Worm (Caenorhabditis elegans) whole organism, dauer: ENCODE results near the gene alfa-1.

Source experiments
- unc-62 ChIP-seq: sonication (generic microtip); optimal IDR thresholded peaks from 2 replicates; lab custom pipeline; 2017; ENCODE audit warnings: missing biosample characterization, missing genetic modification reagents, missing genetic modification characterization

alfa-1 gene

DNA sequence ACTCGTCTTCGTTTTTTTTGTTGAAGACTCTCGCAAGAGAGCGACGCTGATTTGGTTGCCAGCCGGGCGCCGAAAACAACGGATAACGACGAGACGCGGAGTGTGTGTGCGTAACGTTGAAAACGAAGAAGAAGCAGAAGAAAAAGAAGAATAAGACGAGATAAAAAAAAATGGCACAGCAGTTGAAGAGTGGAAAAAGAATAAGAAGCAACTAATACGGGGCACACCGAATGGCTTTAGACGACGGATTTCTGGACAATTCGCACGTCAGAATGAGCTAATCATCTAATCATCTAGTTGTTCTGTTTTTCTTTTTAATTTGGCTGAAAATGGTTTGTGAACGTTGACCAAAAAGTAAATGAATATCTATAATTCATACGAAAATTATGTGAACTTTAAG is 25.4 kb downstream of the alfa-1 start:
- TF ChIP-seq unc-62 (GFP tag; lab: Kevin White, UChicago), result no peak

DNA sequence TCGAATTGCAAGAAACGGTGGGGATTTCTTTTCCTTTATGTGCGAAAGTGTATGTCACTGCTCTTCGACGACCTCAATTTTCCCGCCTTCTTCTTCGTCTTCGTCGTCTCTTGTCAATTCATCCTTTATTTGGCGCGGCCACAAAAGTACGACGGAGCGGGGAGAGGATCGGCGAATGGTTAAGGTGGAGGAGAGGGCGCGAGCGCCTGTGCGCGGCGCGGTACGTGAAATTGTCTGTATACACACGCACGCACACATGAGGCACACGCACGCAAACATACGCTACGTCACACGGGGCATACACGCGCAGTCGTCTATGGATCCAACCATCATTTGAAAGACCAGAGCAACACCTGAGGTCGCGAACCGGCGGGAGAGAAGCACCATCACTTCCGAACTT is 27.0 kb downstream of the alfa-1 start:
- TF ChIP-seq unc-62 (GFP tag; lab: Kevin White, UChicago), result no peak

DNA sequence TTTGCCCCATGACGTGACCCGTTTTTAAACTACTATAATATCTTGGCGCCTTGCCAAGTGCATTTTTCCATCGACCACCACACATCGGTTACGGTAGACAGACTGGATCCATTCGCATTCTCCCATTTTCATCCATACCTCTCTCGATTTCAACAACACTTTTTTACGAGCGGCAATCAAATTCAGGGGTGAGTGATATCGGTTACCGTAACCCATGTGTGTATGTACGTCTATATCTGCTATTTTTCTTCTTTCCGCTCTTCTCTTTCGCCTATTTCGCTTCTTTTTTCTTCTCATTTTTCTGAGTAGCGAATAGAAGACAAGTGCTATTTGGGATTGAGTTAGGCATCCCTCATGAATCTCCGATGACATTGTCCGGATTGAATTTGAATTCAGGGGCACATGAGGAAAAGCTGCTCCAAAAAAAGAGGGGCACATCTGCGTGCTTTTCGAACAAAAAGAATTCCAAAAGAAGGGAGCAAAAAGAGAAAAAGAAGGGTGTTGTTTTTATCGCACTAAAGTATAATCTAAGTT is 30.6 kb downstream of the alfa-1 start:
- TF ChIP-seq unc-62 (GFP tag; lab: Kevin White, UChicago), result no peak

DNA sequence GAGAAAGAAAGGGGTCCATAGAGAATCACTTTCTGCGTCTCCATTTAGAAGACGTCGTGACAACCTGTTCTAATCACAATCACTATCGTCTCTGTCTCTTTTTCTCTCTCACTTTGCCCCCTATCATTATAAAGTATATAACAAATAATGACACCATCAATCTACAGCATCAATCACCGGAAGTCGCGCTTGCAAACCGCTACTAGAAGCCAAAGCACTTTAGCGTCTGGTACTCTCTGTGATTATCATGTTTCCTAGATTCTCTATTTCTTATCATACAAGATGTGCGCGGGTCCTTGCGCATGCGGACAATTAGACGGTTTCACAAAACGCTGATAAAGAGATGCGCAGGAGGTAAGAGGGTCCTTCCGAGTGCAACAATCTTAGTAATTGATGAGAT is 31.2 kb downstream of the alfa-1 start:
- TF ChIP-seq unc-62 (GFP tag; lab: Kevin White, UChicago), result no peak

DNA sequence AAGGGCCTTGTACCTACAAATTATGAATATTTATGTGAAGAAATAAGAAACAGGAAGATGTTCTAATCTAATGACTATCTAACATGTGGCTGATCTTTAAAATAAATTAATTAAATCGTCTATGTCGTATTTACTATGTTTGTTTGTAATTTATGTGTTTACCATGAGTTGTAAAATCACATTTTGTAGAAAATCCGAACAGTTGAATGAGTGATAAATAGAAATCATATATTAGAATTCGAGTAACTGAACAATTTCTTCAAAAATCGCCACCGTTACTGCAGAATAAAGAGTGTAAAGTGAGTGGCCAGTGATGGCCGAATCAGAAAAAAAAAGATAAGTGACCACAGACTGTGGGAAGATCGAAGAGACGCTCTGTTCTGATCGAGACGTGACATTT is 32.3 kb downstream of the alfa-1 start:
- TF ChIP-seq unc-62 (GFP tag; lab: Kevin White, UChicago), result no peak

DNA sequence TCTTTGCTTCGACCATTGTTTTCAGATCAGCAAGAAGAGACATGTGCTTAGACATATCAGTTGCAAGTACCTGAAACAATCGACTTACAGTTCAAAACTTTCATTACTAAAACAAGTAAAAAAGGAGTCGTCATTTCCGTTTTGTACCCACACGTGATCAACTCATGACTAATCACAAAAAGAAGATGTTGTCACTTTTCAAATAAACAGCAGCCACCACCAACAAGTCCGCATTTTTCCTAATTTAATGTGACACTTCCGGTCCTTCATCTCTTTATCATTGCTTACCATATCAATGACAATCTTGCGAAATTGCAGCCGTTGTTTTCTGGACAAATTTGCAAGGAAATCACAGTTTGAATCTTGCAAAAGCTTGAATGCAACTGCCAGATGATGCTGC is 33.7 kb downstream of the alfa-1 start:
- TF ChIP-seq unc-62 (GFP tag; lab: Kevin White, UChicago), result no peak

DNA sequence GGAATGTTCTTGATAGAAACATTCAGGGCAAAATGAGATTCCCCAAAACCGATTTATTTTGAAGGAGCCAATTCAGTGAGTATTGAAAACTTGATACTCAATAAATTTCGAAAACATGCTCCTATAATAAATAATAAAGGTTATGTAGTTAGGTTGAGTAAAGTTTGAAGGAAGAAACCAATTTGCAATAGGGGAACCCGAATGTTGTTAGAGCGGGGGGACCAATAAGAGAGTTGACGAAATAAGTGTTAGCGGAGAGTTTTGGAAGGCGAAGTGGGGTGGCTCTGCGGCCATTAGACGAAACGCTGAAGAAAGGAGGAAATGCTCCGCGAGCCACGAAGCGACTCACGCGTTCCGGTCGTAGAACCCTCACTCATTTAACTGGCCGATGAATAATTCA is 37.3 kb downstream of the alfa-1 start:
- TF ChIP-seq unc-62 (GFP tag; lab: Kevin White, UChicago), result no peak

DNA sequence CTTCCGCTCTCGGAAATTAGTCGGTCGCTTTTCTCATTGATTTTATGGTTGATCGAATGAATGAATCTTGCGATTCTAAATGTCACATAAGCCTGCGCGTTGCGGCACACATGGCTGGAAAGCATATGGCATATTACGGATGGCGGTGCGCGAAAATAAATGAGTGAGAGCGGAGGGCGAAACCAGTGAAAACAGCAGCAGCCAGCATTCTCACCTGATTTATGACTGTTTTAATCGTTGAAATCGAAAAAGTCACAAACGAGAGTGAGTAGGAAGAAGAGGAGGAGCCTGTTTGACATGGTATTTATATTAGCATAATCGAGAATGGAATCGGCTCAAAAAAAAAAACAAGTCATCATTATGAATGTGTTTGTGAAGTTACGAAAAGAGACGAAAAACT is 38.0 kb downstream of the alfa-1 start:
- TF ChIP-seq unc-62 (GFP tag; lab: Kevin White, UChicago), result no peak

DNA sequence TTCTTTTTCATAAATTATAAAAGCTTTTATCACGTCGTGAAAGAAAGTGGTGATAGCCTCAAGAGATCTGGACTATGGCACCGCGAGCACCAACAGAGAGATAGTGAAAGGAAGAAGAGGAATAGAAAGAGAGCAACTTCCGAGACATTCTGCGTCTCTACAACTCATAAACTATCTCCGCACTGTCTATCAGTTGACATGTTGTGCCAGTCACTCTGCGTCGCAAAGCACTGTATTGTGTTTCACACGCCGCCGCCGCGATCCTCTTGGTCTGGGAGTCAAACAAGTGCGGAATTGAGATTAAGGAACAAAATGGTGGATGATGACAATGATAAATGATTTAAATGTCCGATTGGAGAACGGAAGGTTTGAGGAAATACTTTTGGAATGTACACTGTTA is 38.9 kb downstream of the alfa-1 start:
- TF ChIP-seq unc-62 (GFP tag; lab: Kevin White, UChicago), result no peak

DNA sequence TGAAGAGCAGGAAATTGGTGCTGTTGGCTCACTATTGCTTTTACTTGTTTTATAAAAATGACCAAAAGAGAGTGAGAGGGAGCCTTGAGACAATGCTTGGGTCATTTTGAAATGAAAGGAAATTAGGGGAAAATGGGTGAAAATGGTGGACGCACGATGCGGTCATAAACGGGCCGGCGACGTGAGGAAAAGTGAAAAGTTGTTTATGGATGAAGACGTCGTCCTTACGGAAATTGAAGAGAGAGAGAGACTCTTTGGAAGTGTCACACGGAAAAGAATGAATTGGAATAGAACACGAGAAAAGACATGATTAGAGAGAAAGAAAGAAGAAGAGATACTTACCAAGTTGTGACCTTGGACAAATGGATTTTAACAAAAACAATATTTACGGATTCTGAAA is 40.8 kb downstream of the alfa-1 start:
- no peak for TF ChIP-seq unc-62 (GFP tag; lab: Kevin White, UChicago)

DNA sequence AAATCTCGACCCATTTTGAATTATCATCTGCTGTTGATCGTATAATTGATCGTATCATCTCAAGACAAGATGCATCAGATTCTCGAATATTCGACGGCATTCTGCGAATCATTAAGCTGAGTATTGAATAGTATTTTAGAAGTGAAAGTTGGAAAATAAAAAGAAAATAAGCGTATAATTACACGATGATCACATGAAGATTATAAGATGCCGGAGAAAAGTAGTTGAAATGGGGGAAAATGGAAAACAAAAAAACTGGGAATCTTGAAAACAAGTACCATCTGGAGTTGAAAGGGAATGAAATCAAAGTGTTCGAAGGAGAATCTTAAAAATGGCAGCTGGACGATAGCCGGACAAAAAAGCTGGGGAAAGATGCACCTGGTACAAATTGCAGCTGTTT is 41.9 kb downstream of the alfa-1 start, which contains the start of gene R07G3.8:
Gene R07G3.8 (minus strand): TSS at position 101 of the 400 bp plus-strand sequence.
- no peak for TF ChIP-seq unc-62 (GFP tag; lab: Kevin White, UChicago)

DNA sequence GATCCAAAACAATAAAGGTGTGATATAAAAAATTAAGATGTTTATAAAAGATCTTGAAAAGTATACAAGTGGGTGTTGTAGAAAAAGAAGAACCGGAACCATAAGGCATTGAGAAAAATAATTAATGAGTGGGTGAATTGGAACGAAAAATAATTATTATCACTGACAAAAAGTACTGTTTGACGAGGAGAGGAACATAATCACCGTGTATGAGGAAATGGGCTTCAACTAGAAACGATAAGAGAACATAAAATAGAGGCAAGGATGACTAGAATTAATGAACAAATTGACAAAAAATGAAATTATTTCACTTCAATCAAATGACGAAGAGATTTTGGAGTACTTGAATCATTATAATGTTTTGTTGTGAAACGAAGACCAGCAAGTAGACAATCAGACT is 44.1 kb downstream of the alfa-1 start:
- TF ChIP-seq unc-62 (GFP tag; lab: Kevin White, UChicago), result no peak

DNA sequence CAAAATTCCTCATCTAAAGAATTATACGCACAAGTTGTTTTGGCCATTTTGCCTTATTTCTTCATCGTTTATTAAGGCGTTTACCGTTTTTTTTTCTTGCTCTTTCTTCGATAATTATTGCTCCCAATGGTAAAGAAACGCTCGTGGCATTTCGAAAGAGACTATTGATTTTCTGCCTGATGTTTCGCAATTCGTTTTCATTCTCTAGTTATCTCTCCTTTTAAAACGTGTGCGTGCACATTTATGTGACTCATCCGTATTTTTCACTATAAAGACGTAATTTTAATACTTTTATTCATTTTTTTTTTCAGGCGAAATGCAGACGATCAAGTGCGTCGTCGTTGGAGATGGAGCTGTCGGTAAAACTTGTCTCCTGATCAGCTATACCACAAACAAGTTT is 46.2 kb downstream of the alfa-1 start, which contains the start of gene cdc-42:
Gene cdc-42 (plus strand): TSS at position 312 of the 400 bp plus-strand sequence.
- no peak for TF ChIP-seq unc-62 (GFP tag; lab: Kevin White, UChicago)

DNA sequence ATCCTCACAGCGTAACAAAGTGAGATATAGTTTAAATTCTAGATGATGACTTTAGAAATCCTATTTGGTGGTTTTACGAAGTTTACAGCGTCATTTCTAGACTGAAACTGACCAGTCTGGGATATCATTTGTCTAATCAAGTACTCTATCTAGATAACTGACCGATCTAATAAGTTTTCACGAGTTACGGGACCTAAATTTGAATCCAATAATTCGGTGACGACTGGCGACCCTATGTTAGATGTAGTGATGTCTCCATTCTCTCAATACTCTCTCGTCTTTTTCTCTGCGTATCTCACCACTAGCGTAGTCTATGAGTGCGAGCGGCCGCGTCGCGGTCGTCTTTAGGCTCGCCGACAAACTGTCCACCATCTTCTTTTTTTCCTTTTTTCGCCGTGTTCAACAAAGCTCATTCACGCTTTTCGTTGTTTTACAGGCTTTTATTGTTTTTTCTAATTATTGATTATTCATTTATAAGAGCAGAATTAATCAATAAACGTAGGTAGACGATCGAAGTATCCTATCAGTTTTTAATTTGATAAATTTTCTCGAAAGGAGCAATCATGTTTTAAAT is 46.9 kb downstream of the alfa-1 start:
- TF ChIP-seq unc-62 (GFP tag; lab: Kevin White, UChicago), result no peak

DNA sequence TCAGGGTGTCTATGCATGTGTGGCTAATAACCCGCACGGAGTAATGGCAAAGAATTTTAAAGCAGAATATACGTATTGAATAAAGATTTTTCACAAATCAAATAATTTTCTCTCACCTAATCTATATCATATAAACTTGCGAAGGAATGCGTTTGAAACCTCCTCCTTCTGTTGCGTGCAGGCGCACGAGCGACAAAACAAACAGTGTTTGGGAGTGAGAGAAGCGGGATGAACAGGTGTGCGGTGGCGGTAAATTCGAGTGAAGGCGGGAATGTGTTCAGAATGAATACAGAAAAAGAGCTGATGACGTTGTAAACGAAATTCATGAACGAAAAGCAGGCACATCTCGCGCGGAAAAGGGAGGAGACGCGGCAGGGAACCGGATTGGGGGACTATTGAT is 48.0 kb downstream of the alfa-1 start:
- no peak for TF ChIP-seq unc-62 (GFP tag; lab: Kevin White, UChicago)

DNA sequence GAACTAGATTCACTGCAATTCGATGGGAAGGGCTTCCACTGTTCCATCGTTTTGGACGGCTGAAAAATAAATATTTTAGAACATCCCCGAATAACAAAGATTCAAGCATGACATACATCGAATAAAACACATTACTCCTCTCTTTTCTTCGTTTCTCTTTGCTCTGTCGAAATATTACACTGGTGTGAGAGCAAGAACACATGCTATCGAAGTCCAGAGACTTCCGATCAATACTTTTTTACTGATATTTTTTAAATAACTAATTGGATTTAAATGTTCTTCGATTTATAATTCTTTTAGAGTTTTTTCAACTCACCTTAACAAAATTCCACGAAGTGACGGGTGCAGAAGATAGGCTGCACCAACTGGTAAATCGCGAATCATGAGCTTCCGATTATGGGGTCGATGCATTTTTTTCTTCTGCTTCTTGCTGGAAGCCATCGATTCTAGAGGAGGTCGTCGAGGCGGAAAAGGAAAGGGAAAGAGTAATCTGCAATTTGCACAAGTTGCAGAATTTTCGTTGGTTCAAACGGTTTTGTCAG is 49.0 kb downstream of the alfa-1 start, which contains the start of the genes oig-4 and R07G3.7:
Gene oig-4 (plus strand): TSS at position 301 of the 542 bp plus-strand sequence.
Gene R07G3.7 (minus strand): TSS at position 492 of the 542 bp plus-strand sequence.
- TF ChIP-seq unc-62 (GFP tag; lab: Kevin White, UChicago), result no peak
